Fruit fly (Drosophila melanogaster): ENCODE data around the gene AstA-R1.

AstA-R1 gene

dm6 chrX:3715616-3716015 lies 141.3 kb downstream of the AstA-R1 start:
- TF ChIP-seq CG6276 (GFP tag; optimal IDR thresholded peaks at IDR 0.05) (peak; percentile 33), CG6163 (GFP tag; IDR thresholded peaks at IDR 0.05) (0 out of 3 replicates have a peak, but pooled peaks have one; percentile 20), CG32006 (GFP tag; optimal IDR thresholded peaks at IDR 0.05) (peak; percentile 5), Gug (GFP tag; IDR thresholded peaks at IDR 0.05) (no peak), Lpt (GFP tag; optimal IDR thresholded peaks at IDR 0.05) (peak; percentile 13), eg (GFP tag; IDR thresholded peaks at IDR 0.05) (peak; percentile 45; the same call in 1 of the 3 replicates), ss (GFP tag; optimal IDR thresholded peaks at IDR 0.05) (no peak), CG8119 (GFP tag; IDR thresholded peaks at IDR 0.05) (peak; percentile 53; the same call in 1 of the 3 replicates)

Measured in whole organism, prepupa.